Fruit fly (Drosophila melanogaster) whole organism, embryonic: Measurements from ENCODE around the gene Drsl2.

ENCODE experiments used
- Adf1 ChIP-seq: fragments of 200-800 bp; sonication (Bioruptor generic); IDR thresholded peaks from 2 replicates; pipeline ENCODE4 v1.3.6; 2022; ENCODE audit warnings: missing biosample characterization, missing genetic modification characterization
- BEAF-32 ChIP-seq: fragments of 200-800 bp; sonication (Bioruptor generic); optimal IDR thresholded peaks from 3 replicates; lab custom pipeline; 2017; ENCODE audit warnings: missing biosample characterization, missing genetic modification characterization, mild to moderate bottlenecking, moderate library complexity, missing genetic modification reagents
- CG10147 ChIP-seq: fragments of 200-800 bp; sonication (Bioruptor generic); optimal IDR thresholded peaks from 2 replicates; lab custom pipeline; 2019; ENCODE audit warnings: missing biosample characterization, mild to moderate bottlenecking, missing genetic modification characterization, moderate library complexity
- CG10959 ChIP-seq: fragments of 200-800 bp; sonication (Bioruptor generic); IDR thresholded peaks from 2 replicates; pipeline ENCODE4 v1.3.6; 2022; ENCODE audit warnings: missing biosample characterization, missing genetic modification characterization
- CG11504 ChIP-seq: fragments of 200-800 bp; sonication (Bioruptor generic); optimal IDR thresholded peaks from 3 replicates; lab custom pipeline; 2019; ENCODE audit warnings: missing biosample characterization, mild to moderate bottlenecking, missing genetic modification characterization, moderate library complexity
- CG11695 ChIP-seq: fragments of 200-800 bp; sonication (Bioruptor generic); IDR thresholded peaks from 3 replicates; pipeline ENCODE4 v1.3.6; 2022; ENCODE audit warnings: missing biosample characterization, missing genetic modification characterization
- CG12219 ChIP-seq: fragments of 200-800 bp; sonication (Bioruptor generic); optimal IDR thresholded peaks from 3 replicates; lab custom pipeline; 2018; ENCODE audit warnings: missing biosample characterization, mild to moderate bottlenecking, missing genetic modification characterization
- CG12236 ChIP-seq: fragments of 200-800 bp; sonication (Bioruptor generic); optimal IDR thresholded peaks from 2 replicates; lab custom pipeline; 2016; ENCODE audit warnings: missing biosample characterization, missing genetic modification characterization
- CG12391 ChIP-seq: fragments of 200-800 bp; sonication (Bioruptor generic); optimal IDR thresholded peaks from 3 replicates; lab custom pipeline; 2018; ENCODE audit warnings: missing biosample characterization, mild to moderate bottlenecking, missing genetic modification characterization, moderate library complexity
- CG13624 ChIP-seq: fragments of 200-800 bp; sonication (Bioruptor generic); optimal IDR thresholded peaks from 2 replicates; lab custom pipeline; 2016; ENCODE audit warnings: missing biosample characterization, missing genetic modification characterization
- CG15011 ChIP-seq: fragments of 200-800 bp; sonication (Bioruptor generic); optimal IDR thresholded peaks from 3 replicates; lab custom pipeline; 2018; ENCODE audit warnings: missing biosample characterization, mild to moderate bottlenecking, missing genetic modification characterization
- CG16863 ChIP-seq: fragments of 200-800 bp; sonication (Bioruptor generic); optimal IDR thresholded peaks from 3 replicates; lab custom pipeline; 2016; ENCODE audit warnings: missing biosample characterization, missing genetic modification characterization
- CG18599 ChIP-seq: fragments of 200-800 bp; sonication (Bioruptor generic); optimal IDR thresholded peaks from 3 replicates; lab custom pipeline; 2017; ENCODE audit warnings: missing biosample characterization, missing genetic modification characterization, mild to moderate bottlenecking, moderate library complexity, missing genetic modification reagents
- CG30020 ChIP-seq: fragments of 200-800 bp; optimal IDR thresholded peaks from 2 replicates; lab custom pipeline; 2019; ENCODE audit warnings: missing biosample characterization, mild to moderate bottlenecking, missing genetic modification characterization, moderate library complexity
- CG3163 ChIP-seq: fragments of 200-800 bp; sonication (Bioruptor generic); optimal IDR thresholded peaks from 3 replicates; lab custom pipeline; 2016; ENCODE audit warnings: missing biosample characterization, missing genetic modification characterization
- CG3726 ChIP-seq: fragments of 200-800 bp; sonication (Bioruptor generic); IDR thresholded peaks from 3 replicates; pipeline ENCODE4, ENCODE4 v1.3.6; 2022; ENCODE audit warnings: missing biosample characterization, missing genetic modification characterization
- CG4360 ChIP-seq: fragments of 200-800 bp; sonication (Bioruptor generic); IDR thresholded peaks from 2 replicates; pipeline ENCODE4 v1.3.6; 2022; ENCODE audit warnings: missing biosample characterization, missing genetic modification characterization
- CG4820 ChIP-seq: fragments of 200-800 bp; sonication (Bioruptor generic); optimal IDR thresholded peaks from 3 replicates; lab custom pipeline; 2016; ENCODE audit warnings: missing biosample characterization, missing genetic modification characterization
- CG6683 ChIP-seq: fragments of 200-800 bp; sonication (Bioruptor generic); optimal IDR thresholded peaks from 2 replicates; lab custom pipeline; 2017; ENCODE audit warnings: missing biosample characterization, mild to moderate bottlenecking, missing genetic modification characterization, missing genetic modification reagents
- CG9797 ChIP-seq: fragments of 200-800 bp; sonication (Bioruptor generic); optimal IDR thresholded peaks from 3 replicates; lab custom pipeline; 2018; ENCODE audit warnings: missing biosample characterization, mild to moderate bottlenecking, missing genetic modification characterization
- CG9876 ChIP-seq: fragments of 200-800 bp; sonication (Bioruptor generic); optimal IDR thresholded peaks from 2 replicates; lab custom pipeline; 2016; ENCODE audit warnings: missing biosample characterization, missing genetic modification characterization
- D ChIP-seq, 2 experiments: fragments of 200-800 bp in 1 of 2; fragments of >200 bp in 1 of 2; sonication (Bioruptor generic) in 1 of 2; optimal IDR thresholded peaks; 2 replicates in 1 of 2; 3 replicates in 1 of 2; lab custom pipeline; 2017; ENCODE audit warnings: mild to moderate bottlenecking in 1 of 2, missing biosample characterization in 1 of 2, missing genetic modification characterization in 1 of 2, missing genetic modification reagents in 1 of 2
- Dip2 ChIP-seq: fragments of 200-800 bp; sonication (Bioruptor generic); IDR thresholded peaks from 2 replicates; pipeline ENCODE4 v1.3.6; 2022; ENCODE audit warnings: missing biosample characterization, missing genetic modification characterization
- Ets97D ChIP-seq: fragments of 200-800 bp; sonication (Bioruptor generic); optimal IDR thresholded peaks from 3 replicates; lab custom pipeline; 2016; ENCODE audit warnings: missing biosample characterization, missing genetic modification characterization
- HHEX ChIP-seq: fragments of 200-800 bp; sonication (Bioruptor generic); optimal IDR thresholded peaks from 3 replicates; lab custom pipeline; 2017; ENCODE audit warnings: missing biosample characterization, mild to moderate bottlenecking, missing genetic modification characterization, missing genetic modification reagents
- HLH4C ChIP-seq: fragments of 200-800 bp; sonication (Bioruptor generic); IDR thresholded peaks from 3 replicates; pipeline ENCODE4 v1.3.6; 2022; ENCODE audit warnings: missing biosample characterization, missing genetic modification characterization; ENCODE audit not compliant: partially characterized antibody
- MBD-R2 ChIP-seq: fragments of 200-800 bp; sonication (Bioruptor generic); IDR thresholded peaks from 2 replicates; pipeline ENCODE4 v1.3.6; 2022; ENCODE audit warnings: missing biosample characterization, missing genetic modification characterization
- Oaz ChIP-seq: fragments of 200-800 bp; sonication (Bioruptor generic); IDR thresholded peaks from 2 replicates; pipeline ENCODE4 v1.3.6; 2022; ENCODE audit warnings: missing biosample characterization, missing genetic modification characterization
- Sin3A ChIP-seq: fragments of >200 bp; optimal IDR thresholded peaks from 2 replicates; lab custom pipeline; 2018
- Six4 ChIP-seq: fragments of 200-800 bp; sonication (Bioruptor generic); optimal IDR thresholded peaks from 2 replicates; lab custom pipeline; 2016; ENCODE audit warnings: missing biosample characterization, missing genetic modification characterization
- TFAM ChIP-seq: fragments of 200-800 bp; sonication (Bioruptor generic); optimal IDR thresholded peaks from 2 replicates; lab custom pipeline; 2017; ENCODE audit warnings: missing biosample characterization, missing genetic modification characterization, inconsistent platforms
- YL-1 ChIP-seq: fragments of 200-800 bp; sonication (Bioruptor generic); optimal IDR thresholded peaks from 3 replicates; lab custom pipeline; 2017; ENCODE audit warnings: missing biosample characterization, mild to moderate bottlenecking, missing genetic modification characterization
- ac ChIP-seq: fragments of 200-800 bp; sonication (Bioruptor generic); optimal IDR thresholded peaks from 3 replicates; lab custom pipeline; 2017; ENCODE audit warnings: missing biosample characterization, mild to moderate bottlenecking, missing genetic modification characterization
- caup ChIP-seq: fragments of 200-800 bp; sonication (Bioruptor generic); optimal IDR thresholded peaks from 3 replicates; lab custom pipeline; 2017; ENCODE audit warnings: missing biosample characterization, mild to moderate bottlenecking, missing genetic modification characterization, moderate library complexity; ENCODE audit not compliant: severe bottlenecking
- en ChIP-seq: fragments of 200-800 bp; sonication (Bioruptor generic); optimal IDR thresholded peaks from 2 replicates; lab custom pipeline; 2016; ENCODE audit warnings: missing biosample characterization, missing genetic modification characterization
- fru ChIP-seq: fragments of >200 bp; optimal IDR thresholded peaks from 2 replicates; lab custom pipeline; 2017
- kah ChIP-seq: fragments of 200-800 bp; sonication (Bioruptor generic); optimal IDR thresholded peaks from 2 replicates; lab custom pipeline; 2018; ENCODE audit warnings: missing biosample characterization, mild to moderate bottlenecking, missing genetic modification characterization
- lilli ChIP-seq: fragments of 200-800 bp; sonication (Bioruptor generic); optimal IDR thresholded peaks from 3 replicates; lab custom pipeline; 2016; ENCODE audit warnings: missing biosample characterization, missing genetic modification characterization
- lov ChIP-seq, 2 experiments: fragments of 200-800 bp in 1 of 2; fragments of >200 bp in 1 of 2; sonication (Bioruptor generic) in 1 of 2; IDR thresholded peaks in 1 of 2; optimal IDR thresholded peaks in 1 of 2; 2 replicates in 1 of 2; 3 replicates in 1 of 2; pipeline versions ENCODE4 v1.3.6 to Lab custom; 2017 to 2022; ENCODE audit warnings: missing biosample characterization in 1 of 2, missing genetic modification characterization in 1 of 2
- oc ChIP-seq: fragments of 200-800 bp; sonication (Bioruptor generic); optimal IDR thresholded peaks from 2 replicates; lab custom pipeline; 2018; ENCODE audit warnings: missing biosample characterization, mild to moderate bottlenecking, missing genetic modification characterization, moderate library complexity
- pho ChIP-seq: fragments of 200-800 bp; sonication (Bioruptor generic); optimal IDR thresholded peaks from 2 replicates; lab custom pipeline; 2016; ENCODE audit warnings: missing biosample characterization, missing genetic modification characterization
- prd ChIP-seq, 3 experiments: fragments of >200 bp in 2 of 3; fragments of 200-800 bp in 1 of 3; sonication (Bioruptor generic) in 1 of 3; optimal IDR thresholded peaks in 2 of 3; IDR thresholded peaks in 1 of 3; 2 replicates in 2 of 3; 3 replicates in 1 of 3; pipeline versions ENCODE4 v1.3.6 to Lab custom; 2017 to 2022; ENCODE audit warnings: missing biosample characterization in 1 of 3, missing genetic modification characterization in 1 of 3
- rib ChIP-seq: fragments of 200-800 bp; sonication (Bioruptor generic); IDR thresholded peaks from 2 replicates; pipeline ENCODE4 v1.3.6; 2022; ENCODE audit warnings: missing biosample characterization, missing genetic modification characterization
- sd ChIP-seq: fragments of 200-800 bp; sonication (Bioruptor generic); optimal IDR thresholded peaks from 3 replicates; lab custom pipeline; 2018; ENCODE audit warnings: missing biosample characterization, mild to moderate bottlenecking, missing genetic modification characterization, moderate library complexity
- seq ChIP-seq: fragments of 200-800 bp; sonication (Bioruptor generic); IDR thresholded peaks from 2 replicates; pipeline ENCODE4 v1.3.6; 2022; ENCODE audit warnings: missing biosample characterization, missing genetic modification characterization
- trem ChIP-seq: fragments of 200-800 bp; optimal IDR thresholded peaks from 3 replicates; lab custom pipeline; 2019; ENCODE audit warnings: missing biosample characterization, mild to moderate bottlenecking, missing genetic modification characterization, moderate library complexity
- twi ChIP-seq: fragments of 200-800 bp; optimal IDR thresholded peaks from 2 replicates; lab custom pipeline; 2019; ENCODE audit warnings: missing biosample characterization, mild to moderate bottlenecking, missing genetic modification characterization, moderate library complexity
- zen ChIP-seq: fragments of 200-800 bp; sonication (Bioruptor generic); optimal IDR thresholded peaks from 3 replicates; lab custom pipeline; 2018; ENCODE audit warnings: missing biosample characterization, mild to moderate bottlenecking, missing genetic modification characterization, moderate library complexity

The Drsl2 gene

dm6 chr3L:3303534-3304459 lies 10.4 kb upstream of the Drsl2 start, which contains the start of gene ZnT63C (continued):
- TF ChIP-seq caup = no peak
- TF ChIP-seq CG6683 (GFP tag; lab: Kevin White, UChicago) = no peak
- peak; percentile 32; the same call in 1 of the 2 replicates for TF ChIP-seq MBD-R2 (GFP tag; lab: Robert Waterston, UW)
- TF ChIP-seq seq (GFP tag; lab: Robert Waterston, UW) = no peak
- TF ChIP-seq BEAF-32 (GFP tag; lab: Kevin White, UChicago) = peak; percentile 70
- TF ChIP-seq rib (GFP tag; lab: Robert Waterston, UW) = 0 out of 2 replicates have a peak, but pooled peaks have one; percentile 16
- no peak for TF ChIP-seq Oaz (GFP tag; lab: Robert Waterston, UW)
- peak; percentile 82 for TF ChIP-seq CG9797 (GFP tag; lab: Kevin White, UChicago)
- TF ChIP-seq HHEX (GFP tag; lab: Kevin White, UChicago) = no peak
- TF ChIP-seq Sin3A = no peak
- peak; percentile 72 for TF ChIP-seq YL-1 (GFP tag; lab: Kevin White, UChicago)
- peak; percentile 49 for TF ChIP-seq trem
- no peak for TF ChIP-seq zen (tag; lab: Kevin White, UChicago)
- TF ChIP-seq lilli = no peak
- no peak for TF ChIP-seq Dip2 (GFP tag; lab: Robert Waterston, UW)
- no peak for TF ChIP-seq CG18599 (GFP tag; lab: Kevin White, UChicago)
- no peak for TF ChIP-seq Adf1 (GFP tag; lab: Robert Waterston, UW)
- no peak for TF ChIP-seq CG13624 (GFP tag; lab: Kevin White, UChicago)
- no peak for TF ChIP-seq CG15011
- TF ChIP-seq CG3163 (GFP tag; lab: Kevin White, UChicago) = no peak
- TF ChIP-seq CG11695 (GFP tag; lab: Robert Waterston, UW) = no peak
- TF ChIP-seq pho = no peak
- TF ChIP-seq CG10959 (GFP tag; lab: Robert Waterston, UW) = no peak
- no peak for TF ChIP-seq CG16863 (GFP tag; lab: Kevin White, UChicago)
- no peak for TF ChIP-seq CG10147 (GFP tag; lab: Kevin White, UChicago)
- TF ChIP-seq Six4 (GFP tag; lab: Kevin White, UChicago) = no peak
- TF ChIP-seq lov (optimal IDR thresholded peaks at IDR 0.05; lab: Kevin White, UChicago) = no peak
- no peak for TF ChIP-seq lov (GFP tag; IDR thresholded peaks at IDR 0.05; lab: Robert Waterston, UW)
- TF ChIP-seq oc = no peak
- no peak for TF ChIP-seq CG11504
- no peak for TF ChIP-seq CG12219 (GFP tag; lab: Kevin White, UChicago)
- peak; percentile 18 for TF ChIP-seq CG30020 (tag; lab: Kevin White, UChicago)
- no peak for TF ChIP-seq CG4820 (GFP tag; lab: Kevin White, UChicago)
- TF ChIP-seq kah (GFP tag; lab: Kevin White, UChicago) = no peak
- no peak for TF ChIP-seq CG4360 (GFP tag; lab: Robert Waterston, UW)
- no peak for TF ChIP-seq CG12391 (tag; lab: Kevin White, UChicago)
- no peak for TF ChIP-seq twi
- TF ChIP-seq sd = peak; percentile 58
- no peak for TF ChIP-seq D (optimal IDR thresholded peaks at IDR 0.05; lab: Kevin White, UChicago)
- peak; percentile 6 for TF ChIP-seq D (GFP tag; optimal IDR thresholded peaks at IDR 0.05; lab: Kevin White, UChicago)
- no peak for TF ChIP-seq CG12236 (GFP tag; lab: Kevin White, UChicago)
- no peak for TF ChIP-seq prd (optimal IDR thresholded peaks at IDR 0.05; lab: Kevin White, UChicago)
- no peak for TF ChIP-seq prd (GFP tag; IDR thresholded peaks at IDR 0.05; lab: Robert Waterston, UW)
- TF ChIP-seq Ets97D = peak; percentile 7
- TF ChIP-seq CG9876 = no peak
- TF ChIP-seq HLH4C (GFP tag; lab: Robert Waterston, UW) = peak; percentile 97
- no peak for TF ChIP-seq en (GFP tag; lab: Kevin White, UChicago)
- TF ChIP-seq CG3726 (GFP tag; lab: Robert Waterston, UW) = no peak
- TF ChIP-seq TFAM (GFP tag; lab: Kevin White, UChicago) = no peak
- TF ChIP-seq fru (lab: Kevin White, UChicago) = no peak
- no peak for TF ChIP-seq ac
